Worm (Caenorhabditis elegans): Measurements from ENCODE around the gene R04B5.7.
"Not testable (repeated sequence)": the region's sequence is repeated elsewhere in the genome, so short reads cannot be mapped to it uniquely, and the experiment has no call there.

ce11 chrV:10049192-10049816 is 41.1 kb downstream of the R04B5.7 start:
- TF ChIP-seq sox-2 (GFP tag; IDR thresholded peaks at IDR 0.05); dmd-4 (tag; optimal IDR thresholded peaks at IDR 0.05; ENCODE audit: borderline replicate concordance); nhr-11 (tag; optimal IDR thresholded peaks at IDR 0.05); ets-4 (tag; optimal IDR thresholded peaks at IDR 0.05); F13H6.1 (tag; optimal IDR thresholded peaks at IDR 0.05); K02D7.2 (tag; optimal IDR thresholded peaks at IDR 0.05); elt-2 (tag; optimal IDR thresholded peaks at IDR 0.05); unc-86 (tag; optimal IDR thresholded peaks at IDR 0.05); rnt-1 (tag; optimal IDR thresholded peaks at IDR 0.05); ceh-6 (GFP tag; optimal IDR thresholded peaks at IDR 0.05); ama-1 (optimal IDR thresholded peaks at IDR 0.05); fax-1 (tag; optimal IDR thresholded peaks at IDR 0.05); pag-3 (tag; optimal IDR thresholded peaks at IDR 0.05; ENCODE audit: borderline replicate concordance): not testable (repeated sequence)

Data from whole organism, late embryonic.